Fruit fly (Drosophila melanogaster): ENCODE measurements around the gene CG44090.

The CG44090 gene

dm6 chr3R:17403618-17404017, 30.6 kb downstream of the CG44090 start, which contains the start of gene CG34280:
Gene CG34280, minus strand, starts transcription at chr3R:17403718.
- TF ChIP-seq Vsx2 (GFP tag; optimal IDR thresholded peaks at IDR 0.05; ENCODE audit: partially characterized antibody) (peak; percentile 45), N (GFP tag; optimal IDR thresholded peaks at IDR 0.05) (no peak)

- TF ChIP-seq rgr (GFP tag; optimal IDR thresholded peaks at IDR 0.05) = peak; percentile 21
- no peak for TF ChIP-seq jim (GFP tag; optimal IDR thresholded peaks at IDR 0.05)
- peak; percentile 11 for TF ChIP-seq Hnf4 (GFP tag; optimal IDR thresholded peaks at IDR 0.05)
- TF ChIP-seq Abd-B (GFP tag; optimal IDR thresholded peaks at IDR 0.05) = no peak
- TF ChIP-seq HLH106 (tag; optimal IDR thresholded peaks at IDR 0.05) = no peak
- TF ChIP-seq h (GFP tag; optimal IDR thresholded peaks at IDR 0.05) = peak; percentile 34
- TF ChIP-seq Sp1 (GFP tag; optimal IDR thresholded peaks at IDR 0.05) = no peak
- TF ChIP-seq woc (GFP tag; optimal IDR thresholded peaks at IDR 0.05) = no peak
Measured at dm6 chr3R:17403188-17403587, 31.0 kb downstream of the CG44090 start, which contains the start of gene CG34279. Gene CG34279, minus strand, starts transcription at chr3R:17403288.

- TF ChIP-seq psq (GFP tag; optimal IDR thresholded peaks at IDR 0.05) = peak; percentile 26
- TF ChIP-seq dl (GFP tag; optimal IDR thresholded peaks at IDR 0.05; ENCODE audit: insufficient read depth in 1 of 2, partially characterized antibody in 2 of 2) = no peak
- TF ChIP-seq fru (GFP tag; optimal IDR thresholded peaks at IDR 0.05) = peak; percentile 24
- peak in 1 of 2 experiments; percentile 57 for TF ChIP-seq foxo (GFP tag; optimal IDR thresholded peaks at IDR 0.05)
- TF ChIP-seq brk (GFP tag; optimal IDR thresholded peaks at IDR 0.05) = no peak
- TF ChIP-seq Rel (GFP tag; optimal IDR thresholded peaks at IDR 0.05) = no peak
- TF ChIP-seq Rel (tag; optimal IDR thresholded peaks at IDR 0.05) = no peak
- TF ChIP-seq dmrt93B (GFP tag; optimal IDR thresholded peaks at IDR 0.05) = peak; percentile 25
- peak; percentile 50 for TF ChIP-seq h (GFP tag; optimal IDR thresholded peaks at IDR 0.05)
- TF ChIP-seq Myc (optimal IDR thresholded peaks at IDR 0.05) = peak; percentile 32
- peak; percentile 48 for TF ChIP-seq br (GFP tag; optimal IDR thresholded peaks at IDR 0.05)
- no peak for TF ChIP-seq lola (GFP tag; optimal IDR thresholded peaks at IDR 0.05)
- TF ChIP-seq tai (GFP tag; optimal IDR thresholded peaks at IDR 0.05) = no peak
- peak; percentile 35 for TF ChIP-seq OdsH (GFP tag; optimal IDR thresholded peaks at IDR 0.05)
- TF ChIP-seq ey (GFP tag; optimal IDR thresholded peaks at IDR 0.05) = peak; percentile 39
- TF ChIP-seq woc (GFP tag; optimal IDR thresholded peaks at IDR 0.05) = no peak
- peak; percentile 29 for TF ChIP-seq HLH106 (tag; optimal IDR thresholded peaks at IDR 0.05)
- peak; percentile 54 for TF ChIP-seq rgr (GFP tag; optimal IDR thresholded peaks at IDR 0.05)
- TF ChIP-seq sv (GFP tag; optimal IDR thresholded peaks at IDR 0.05) = peak; percentile 33
- TF ChIP-seq usp (GFP tag; optimal IDR thresholded peaks at IDR 0.05) = no peak
- TF ChIP-seq CG9705 (GFP tag; optimal IDR thresholded peaks at IDR 0.05) = no peak
- TF ChIP-seq Hnf4 (GFP tag; optimal IDR thresholded peaks at IDR 0.05) = no peak
- peak; percentile 64 for TF ChIP-seq Hr83 (GFP tag; optimal IDR thresholded peaks at IDR 0.05; ENCODE audit: poor library complexity, severe bottlenecking)
Measured at dm6 chr3R:17402434-17402833, 31.8 kb downstream of the CG44090 start, which contains the start of gene Sur-8. Gene Sur-8, minus strand, starts transcription at chr3R:17402515.

DNA sequence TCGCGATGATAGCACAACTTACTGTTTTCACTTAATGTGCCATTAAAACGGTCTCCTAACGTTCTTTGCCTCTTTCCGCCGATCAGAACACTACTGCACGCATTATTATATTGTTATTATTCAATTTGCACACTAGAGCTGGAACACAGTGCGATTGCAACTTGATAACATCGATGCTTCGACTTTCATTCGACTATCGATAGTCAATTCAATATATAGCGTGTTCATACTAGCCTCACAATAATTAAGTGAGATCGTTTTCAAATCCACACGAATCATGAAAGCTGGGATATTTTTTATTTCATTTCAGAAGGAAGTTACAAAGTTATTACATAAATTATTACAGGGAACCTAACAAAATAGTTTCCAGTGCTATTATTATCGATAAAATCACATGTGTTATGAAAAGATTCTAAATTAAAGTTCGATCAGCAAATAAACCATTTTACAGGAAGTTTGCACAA, 32.9 kb downstream of the CG44090 start:
- TF ChIP-seq rgr (GFP tag; optimal IDR thresholded peaks at IDR 0.05) (peak; percentile 35), Sp1 (GFP tag; optimal IDR thresholded peaks at IDR 0.05) (no peak), dsf (GFP tag; optimal IDR thresholded peaks at IDR 0.05; ENCODE audit: borderline replicate concordance) (peak; percentile 12), HLH106 (tag; optimal IDR thresholded peaks at IDR 0.05) (peak; percentile 24), Hr78 (GFP tag; optimal IDR thresholded peaks at IDR 0.05) (no peak), Myc (optimal IDR thresholded peaks at IDR 0.05) (no peak), Jra (GFP tag; optimal IDR thresholded peaks at IDR 0.05) (no peak), jim (GFP tag; optimal IDR thresholded peaks at IDR 0.05) (no peak), br (GFP tag; optimal IDR thresholded peaks at IDR 0.05) (no peak), woc (GFP tag; optimal IDR thresholded peaks at IDR 0.05) (peak; percentile 35), OdsH (GFP tag; optimal IDR thresholded peaks at IDR 0.05) (no peak), foxo (GFP tag; optimal IDR thresholded peaks at IDR 0.05) (peak in 1 of 2 experiments; percentile 45), Hr83 (GFP tag; optimal IDR thresholded peaks at IDR 0.05; ENCODE audit: poor library complexity, severe bottlenecking) (no peak), Dfd (GFP tag; optimal IDR thresholded peaks at IDR 0.05) (no peak), Hnf4 (GFP tag; optimal IDR thresholded peaks at IDR 0.05) (peak; percentile 34), CrebA (GFP tag; optimal IDR thresholded peaks at IDR 0.05; ENCODE audit: borderline replicate concordance) (no peak), sv (GFP tag; optimal IDR thresholded peaks at IDR 0.05) (peak; percentile 35), Rel (GFP tag; optimal IDR thresholded peaks at IDR 0.05) (no peak), Rel (tag; optimal IDR thresholded peaks at IDR 0.05) (peak; percentile 29), sage (GFP tag; optimal IDR thresholded peaks at IDR 0.05) (no peak), dl (GFP tag; optimal IDR thresholded peaks at IDR 0.05; ENCODE audit: insufficient read depth in 1 of 2, partially characterized antibody in 2 of 2) (no peak), pan (optimal IDR thresholded peaks at IDR 0.05) (no peak), Dif (GFP tag; optimal IDR thresholded peaks at IDR 0.05; ENCODE audit: partially characterized antibody) (no peak), lola (GFP tag; optimal IDR thresholded peaks at IDR 0.05) (no peak), CG32264 (GFP tag; optimal IDR thresholded peaks at IDR 0.05) (no peak), Abd-B (GFP tag; optimal IDR thresholded peaks at IDR 0.05) (no peak), Mio (GFP tag; optimal IDR thresholded peaks at IDR 0.05) (no peak), tai (GFP tag; optimal IDR thresholded peaks at IDR 0.05) (peak; percentile 77), N (GFP tag; optimal IDR thresholded peaks at IDR 0.05) (peak; percentile 89), ey (GFP tag; optimal IDR thresholded peaks at IDR 0.05) (peak; percentile 21), brk (GFP tag; optimal IDR thresholded peaks at IDR 0.05) (peak; percentile 45), fru (GFP tag; optimal IDR thresholded peaks at IDR 0.05) (peak; percentile 45), usp (GFP tag; optimal IDR thresholded peaks at IDR 0.05) (no peak), Vsx2 (GFP tag; optimal IDR thresholded peaks at IDR 0.05; ENCODE audit: partially characterized antibody) (no peak), dmrt93B (GFP tag; optimal IDR thresholded peaks at IDR 0.05) (no peak), h (GFP tag; optimal IDR thresholded peaks at IDR 0.05) (peak; percentile 32), GATAd (GFP tag; optimal IDR thresholded peaks at IDR 0.05) (no peak), CG9705 (GFP tag; optimal IDR thresholded peaks at IDR 0.05) (no peak), psq (GFP tag; optimal IDR thresholded peaks at IDR 0.05) (no peak)

All from whole organism, wandering third instar larva.